Fruit fly (Drosophila melanogaster) S2 (cell line): ENCODE measurements around the gene Cp7Fc.

Experiments
- CG8478 ChIP-seq: fragments of >200 bp; optimal IDR thresholded peaks from 2 replicates; lab custom pipeline; 2018
- CTCF ChIP-seq, 2 experiments: fragments of >200 bp; optimal IDR thresholded peaks; 2 replicates each; lab custom pipeline; 2018

DNA sequence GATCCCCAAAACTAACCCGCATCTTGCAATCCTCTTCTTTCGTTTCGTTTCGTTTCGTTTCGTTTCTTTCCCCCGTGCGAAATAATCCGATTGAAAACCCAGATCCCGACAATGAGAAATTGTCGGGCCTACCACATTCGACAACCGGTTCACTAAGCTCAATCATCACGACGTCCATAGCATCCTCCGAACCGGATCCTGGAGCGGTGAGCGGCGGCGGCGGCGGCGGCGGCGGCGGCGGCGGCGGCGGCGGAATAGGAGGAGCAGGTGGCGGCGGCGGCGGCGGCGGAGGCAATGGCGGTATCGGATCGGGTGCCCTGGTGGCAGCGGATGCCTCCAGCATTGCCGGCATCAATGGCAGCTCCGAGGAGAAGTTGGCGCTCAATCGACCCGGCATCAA lies 35.3 kb downstream of the Cp7Fc start:
- TF ChIP-seq CG8478 (lab: Kevin White, UChicago) (no peak), CTCF (optimal IDR thresholded peaks at IDR 0.05; lab: Kevin White, UChicago) (no peak)
